Worm (Caenorhabditis elegans): ENCODE results near the gene btb-4.

ce11 chrII:2012698-2013097 lies 19.4 kb upstream of the btb-4 start, which contains the start of gene F59H6.15:
- TF ChIP-seq nhr-10 (tag; optimal IDR thresholded peaks at IDR 0.05) = no peak
- TF ChIP-seq snpc-4 (tag; optimal IDR thresholded peaks at IDR 0.05) = no peak
- TF ChIP-seq F26F4.8 (GFP tag; conservative IDR thresholded peaks at IDR 0.05) = no peak
- no peak for TF ChIP-seq ceh-28 (tag; optimal IDR thresholded peaks at IDR 0.05)
- no peak for TF ChIP-seq hlh-30 (tag; optimal IDR thresholded peaks at IDR 0.05; ENCODE audit: insufficient read depth)
- TF ChIP-seq R02D3.7 (tag; optimal IDR thresholded peaks at IDR 0.05) = no peak
- no peak for TF ChIP-seq mep-1 (tag; optimal IDR thresholded peaks at IDR 0.05)
- TF ChIP-seq nhr-48 (tag; optimal IDR thresholded peaks at IDR 0.05) = no peak
- no peak for TF ChIP-seq nhr-76 (tag; optimal IDR thresholded peaks at IDR 0.05)
- TF ChIP-seq nhr-77 (tag; optimal IDR thresholded peaks at IDR 0.05) = no peak
- no peak for TF ChIP-seq dve-1 (tag; optimal IDR thresholded peaks at IDR 0.05; ENCODE audit: insufficient read depth)
- TF ChIP-seq tra-1 (GFP tag; IDR thresholded peaks at IDR 0.05) = no peak
- no peak for TF ChIP-seq unc-62 (GFP tag; optimal IDR thresholded peaks at IDR 0.05 in 1 of 2)
- no peak for TF ChIP-seq unc-62 (tag; optimal IDR thresholded peaks at IDR 0.05)
